Worm (Caenorhabditis elegans): Measurements from ENCODE around the gene R12G8.1.

DNA sequence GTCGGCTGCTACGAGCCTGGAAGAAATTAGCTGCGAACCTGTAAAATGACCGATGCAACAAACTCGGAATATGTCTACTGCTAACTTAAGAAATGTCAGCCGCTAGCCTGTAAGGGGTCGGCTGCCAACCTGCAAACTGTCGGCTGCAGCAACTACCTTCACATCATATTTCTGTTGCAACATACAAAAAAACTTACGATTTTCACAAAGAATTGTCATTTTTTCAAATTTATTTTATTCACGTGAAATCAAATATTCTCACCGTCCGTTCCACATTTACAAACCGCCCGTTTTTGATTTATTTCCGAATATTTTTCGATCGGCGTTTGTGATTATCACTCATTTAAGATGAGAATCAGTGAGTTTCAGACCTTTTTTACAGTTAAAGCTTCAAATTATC is 49.4 kb downstream of the R12G8.1 start, which contains the start of gene Y26G10.6:
- TF ChIP-seq lin-13 (tag; optimal IDR thresholded peaks at IDR 0.05) (no peak), sptf-1 (tag; optimal IDR thresholded peaks at IDR 0.05) (no peak), unc-39 (tag; optimal IDR thresholded peaks at IDR 0.05) (no peak), unc-62 (GFP tag; optimal IDR thresholded peaks at IDR 0.05) (no peak), pha-4 (tag; optimal IDR thresholded peaks at IDR 0.05) (no peak), nhr-76 (tag; optimal IDR thresholded peaks at IDR 0.05) (no peak), ztf-11 (tag; optimal IDR thresholded peaks at IDR 0.05) (no peak), elt-3 (tag; optimal IDR thresholded peaks at IDR 0.05) (no peak), tbx-8 (GFP tag; optimal IDR thresholded peaks at IDR 0.05) (no peak), elt-1 (tag; optimal IDR thresholded peaks at IDR 0.05; ENCODE audit: borderline replicate concordance, insufficient read depth) (no peak), lsy-2 (tag; optimal IDR thresholded peaks at IDR 0.05) (no peak)
